Worm (Caenorhabditis elegans) whole organism, late embryonic: ENCODE data around the gene cor-1.

Experiments used
- dve-1 ChIP-seq: sonication (generic microtip); optimal IDR thresholded peaks from 2 replicates; lab custom pipeline; 2017; ENCODE audit warnings: antibody characterized with exemption, mild to moderate bottlenecking, missing genetic modification characterization, missing compliant biosample characterization
- ref-2 ChIP-seq: sonication (generic microtip); optimal IDR thresholded peaks from 2 replicates; lab custom pipeline; 2016; ENCODE audit warnings: missing genetic modification characterization, missing compliant biosample characterization
- unc-42 ChIP-seq: sonication (generic microtip); optimal IDR thresholded peaks from 2 replicates; lab custom pipeline; 2016; ENCODE audit warnings: missing genotype, missing genetic modification characterization, missing compliant biosample characterization

DNA sequence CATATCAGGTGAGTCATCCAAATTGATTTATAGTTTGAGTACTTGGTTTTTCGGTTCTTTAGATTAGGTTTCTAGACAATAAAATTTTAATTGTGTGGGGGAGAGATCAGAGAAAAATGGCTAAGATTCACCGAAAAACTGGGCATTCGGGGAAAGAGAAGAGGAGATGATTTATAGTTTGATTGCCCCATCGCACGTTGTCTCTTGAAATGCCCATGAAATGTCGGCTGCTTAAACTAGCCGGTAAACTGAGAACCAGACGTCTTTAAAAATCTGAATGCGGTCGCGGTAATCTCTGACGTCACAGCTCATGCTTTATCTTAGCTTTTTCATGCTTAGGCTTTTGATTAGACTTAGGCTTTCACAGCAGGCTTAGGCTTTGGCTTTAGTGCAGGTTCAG, 48.0 kb downstream of the cor-1 start:
- TF ChIP-seq unc-42 (tag; lab: Kevin White, UChicago): no peak
- no peak for TF ChIP-seq dve-1
- no peak for TF ChIP-seq ref-2 (tag; lab: Kevin White, UChicago)
